Worm (Caenorhabditis elegans) whole organism, L4 larva: ENCODE data around the gene fip-2.

ENCODE experiments used
- F10B5.3 ChIP-seq: sonication (generic microtip); optimal IDR thresholded peaks from 2 replicates; lab custom pipeline; 2016; ENCODE audit warnings: mild to moderate bottlenecking, missing genetic modification characterization, missing compliant biosample characterization
- F26F4.8 ChIP-seq: fragments of 200-800 bp; sonication (Bioruptor generic); conservative IDR thresholded peaks from 2 replicates; pipeline ENCODE4 v1.3.6; 2022; ENCODE audit warnings: missing genetic modification characterization, missing compliant biosample characterization
- F37D6.2 ChIP-seq: sonication (generic microtip); optimal IDR thresholded peaks from 2 replicates; lab custom pipeline; 2016; ENCODE audit warnings: mild to moderate bottlenecking, missing genetic modification characterization, missing compliant biosample characterization
- F49E8.2 ChIP-seq: sonication (generic microtip); optimal IDR thresholded peaks from 2 replicates; lab custom pipeline; 2016; ENCODE audit warnings: missing compliant biosample characterization, mild to moderate bottlenecking, missing genetic modification characterization, borderline replicate concordance
- T20F7.1 ChIP-seq: fragments of 200-800 bp; sonication (Bioruptor generic); optimal IDR thresholded peaks from 2 replicates; lab custom pipeline; 2018; ENCODE audit warnings: mild to moderate bottlenecking, missing genetic modification characterization, missing compliant biosample characterization
- Y105C5A.15 ChIP-seq: fragments of 200-800 bp; sonication (Bioruptor generic); IDR thresholded peaks from 2 replicates; pipeline ENCODE4 v1.3.6; 2022; ENCODE audit warnings: missing genetic modification characterization, missing compliant biosample characterization
- ZK337.2 ChIP-seq: fragments of 200-800 bp; sonication (Bioruptor generic); IDR thresholded peaks from 2 replicates; pipeline ENCODE4 v1.3.6; 2022; ENCODE audit warnings: missing genetic modification reagents, missing genetic modification characterization, missing compliant biosample characterization
- aha-1 ChIP-seq: fragments of 150-350 bp; peaks from one replicate; lab custom pipeline; 2014; ENCODE audit warnings: missing biosample characterization, missing genetic modification characterization
- ama-1 ChIP-seq: fragments of 150-350 bp; optimal IDR thresholded peaks from 2 replicates; lab custom pipeline; 2014; ENCODE audit warnings: inconsistent platforms, mixed read lengths
- arid-1 ChIP-seq: fragments of 200-800 bp; sonication (Bioruptor generic); conservative IDR thresholded peaks from 2 replicates; pipeline ENCODE4 v1.3.6; 2022; ENCODE audit warnings: missing genetic modification reagents, missing genetic modification characterization, missing compliant biosample characterization
- ceh-44 ChIP-seq: fragments of 200-800 bp; sonication (Bioruptor generic); IDR thresholded peaks from 2 replicates; pipeline ENCODE4 v1.3.6; 2022; ENCODE audit warnings: missing genetic modification reagents, missing genetic modification characterization, missing compliant biosample characterization
- ces-1 ChIP-seq: fragments of 150-350 bp; sonication (generic microtip); optimal IDR thresholded peaks from 4 replicates; lab custom pipeline; 2014; ENCODE audit warnings: missing biosample characterization, missing genetic modification reagents, missing genetic modification characterization
- ctbp-1 ChIP-seq: fragments of 200-800 bp; sonication (Bioruptor generic); IDR thresholded peaks from 2 replicates; pipeline ENCODE4 v1.3.6; 2022; ENCODE audit warnings: missing genetic modification reagents, missing genetic modification characterization, missing compliant biosample characterization
- daf-16 ChIP-seq, 3 experiments: sonication (generic microtip); optimal IDR thresholded peaks; 2 replicates each; lab custom pipeline; 2016 to 2017; ENCODE audit warnings: missing genetic modification characterization in 3 of 3, missing genetic modification reagents in 3 of 3, mild to moderate bottlenecking in 2 of 3, missing compliant biosample characterization in 2 of 3, missing biosample characterization in 1 of 3, moderate library complexity in 1 of 3
- daf-8 ChIP-seq: fragments of 200-800 bp; sonication (Bioruptor generic); IDR thresholded peaks from 2 replicates; pipeline ENCODE4 v1.3.6; 2022; ENCODE audit warnings: missing genetic modification characterization, missing compliant biosample characterization
- dmd-6 ChIP-seq: fragments of 200-800 bp; sonication (Bioruptor generic); IDR thresholded peaks from 2 replicates; pipeline ENCODE4 v1.3.6; 2022; ENCODE audit warnings: missing genetic modification reagents, missing genetic modification characterization, missing compliant biosample characterization
- dmd-8 ChIP-seq: fragments of 200-800 bp; sonication (Bioruptor generic); IDR thresholded peaks from 2 replicates; pipeline ENCODE4 v1.3.6; 2022; ENCODE audit warnings: missing genetic modification characterization, missing compliant biosample characterization
- duxl-1 ChIP-seq: sonication (generic microtip); optimal IDR thresholded peaks from 2 replicates; lab custom pipeline; 2016; ENCODE audit warnings: mild to moderate bottlenecking, missing genetic modification characterization, moderate library complexity, missing compliant biosample characterization; ENCODE audit not compliant: poor library complexity
- dve-1 ChIP-seq: sonication (generic microtip); optimal IDR thresholded peaks from 2 replicates; lab custom pipeline; 2017; ENCODE audit warnings: antibody characterized with exemption, mild to moderate bottlenecking, missing genetic modification characterization, missing compliant biosample characterization; ENCODE audit not compliant: insufficient read depth
- egl-27 ChIP-seq: sonication (generic microtip); optimal IDR thresholded peaks from 3 replicates; lab custom pipeline; 2017; ENCODE audit warnings: missing biosample characterization, missing genetic modification reagents, missing genetic modification characterization
- fos-1 ChIP-seq: fragments of 150-350 bp; optimal IDR thresholded peaks from 2 replicates; lab custom pipeline; 2014; ENCODE audit warnings: missing biosample characterization, missing genetic modification characterization
- gei-8 ChIP-seq: fragments of 200-800 bp; sonication (Bioruptor generic); optimal IDR thresholded peaks from 2 replicates; lab custom pipeline; 2018; ENCODE audit warnings: mild to moderate bottlenecking, missing genetic modification characterization, missing compliant biosample characterization
- hif-1 ChIP-seq, 2 experiments: sonication (generic microtip); optimal IDR thresholded peaks; 2 replicates each; lab custom pipeline; 2016 to 2017; ENCODE audit warnings: missing compliant biosample characterization in 2 of 2, missing genetic modification characterization in 2 of 2, missing genetic modification reagents in 2 of 2, missing genotype in 2 of 2, mild to moderate bottlenecking in 1 of 2
- hlh-11 ChIP-seq: fragments of 200-800 bp; sonication (Bioruptor generic); optimal IDR thresholded peaks from 2 replicates; lab custom pipeline; 2018; ENCODE audit warnings: mild to moderate bottlenecking, missing genetic modification characterization, missing compliant biosample characterization
- hlh-30 ChIP-seq: sonication (generic microtip); optimal IDR thresholded peaks from 2 replicates; lab custom pipeline; 2017; ENCODE audit warnings: antibody characterized with exemption, mild to moderate bottlenecking, missing genetic modification characterization, missing compliant biosample characterization; ENCODE audit not compliant: insufficient read depth
- hmg-1.1 ChIP-seq: fragments of 200-800 bp; sonication (Bioruptor generic); IDR thresholded peaks from 2 replicates; pipeline ENCODE4 v1.3.6; 2022; ENCODE audit warnings: missing genetic modification reagents, missing genetic modification characterization, missing compliant biosample characterization
- jun-1 ChIP-seq: fragments of 150-350 bp; optimal IDR thresholded peaks from 2 replicates; lab custom pipeline; 2014; ENCODE audit warnings: missing biosample characterization, missing genetic modification reagents, missing genetic modification characterization
- lin-1 ChIP-seq: fragments of 200-800 bp; sonication (Bioruptor generic); IDR thresholded peaks from 2 replicates; pipeline ENCODE4 v1.3.6; 2022; ENCODE audit warnings: missing genetic modification reagents, missing genetic modification characterization, missing compliant biosample characterization
- lin-15B ChIP-seq: fragments of 150-350 bp; sonication (generic microtip); optimal IDR thresholded peaks from 3 replicates; lab custom pipeline; 2014; ENCODE audit warnings: missing biosample characterization, missing genetic modification characterization
- lin-29 ChIP-seq: fragments of 200-800 bp; sonication (Bioruptor generic); IDR thresholded peaks from 2 replicates; pipeline ENCODE4 v1.3.6; 2022; ENCODE audit warnings: missing genetic modification reagents, missing genetic modification characterization, missing compliant biosample characterization
- lin-39 ChIP-seq: fragments of 150-350 bp; optimal IDR thresholded peaks from 2 replicates; lab custom pipeline; 2014; ENCODE audit warnings: missing biosample characterization, missing genetic modification reagents, missing genetic modification characterization
- mdl-1 ChIP-seq, 2 experiments: fragments of 150-350 bp in 1 of 2; sonication (generic microtip) in 1 of 2; optimal IDR thresholded peaks; 2 replicates each; lab custom pipeline; 2014 to 2017; ENCODE audit warnings: missing biosample characterization in 2 of 2, missing genetic modification characterization in 2 of 2
- mes-2 ChIP-seq: sonication (generic microtip); optimal IDR thresholded peaks from 2 replicates; lab custom pipeline; 2016; ENCODE audit warnings: missing genotype, mild to moderate bottlenecking, missing genetic modification characterization, missing compliant biosample characterization; ENCODE audit not compliant: poor library complexity, severe bottlenecking
- mxl-2 ChIP-seq: fragments of 200-800 bp; sonication (Bioruptor generic); conservative IDR thresholded peaks from 2 replicates; pipeline ENCODE4 v1.3.6; 2022; ENCODE audit warnings: missing genetic modification reagents, missing genetic modification characterization, missing compliant biosample characterization
- mxl-3 ChIP-seq: fragments of 200-800 bp; sonication (Bioruptor generic); optimal IDR thresholded peaks from 2 replicates; lab custom pipeline; 2018; ENCODE audit warnings: mild to moderate bottlenecking, missing genetic modification characterization, missing compliant biosample characterization
- nhr-10 ChIP-seq: fragments of 150-350 bp; optimal IDR thresholded peaks from 2 replicates; lab custom pipeline; 2014; ENCODE audit warnings: missing biosample characterization, missing genetic modification characterization
- nhr-11 ChIP-seq: fragments of 150-350 bp; optimal IDR thresholded peaks from 2 replicates; lab custom pipeline; 2014; ENCODE audit warnings: missing biosample characterization, missing genetic modification characterization
- nhr-237 ChIP-seq: sonication (generic microtip); optimal IDR thresholded peaks from 2 replicates; lab custom pipeline; 2017; ENCODE audit warnings: missing biosample characterization, missing genetic modification characterization
- nhr-28 ChIP-seq: fragments of 150-350 bp; optimal IDR thresholded peaks from 2 replicates; lab custom pipeline; 2014; ENCODE audit warnings: missing biosample characterization, missing genetic modification characterization
- nhr-48 ChIP-seq: sonication (generic microtip); optimal IDR thresholded peaks from 2 replicates; lab custom pipeline; 2016; ENCODE audit warnings: mild to moderate bottlenecking, missing genetic modification characterization, missing compliant biosample characterization
- pqm-1 ChIP-seq: sonication (generic microtip); optimal IDR thresholded peaks from 2 replicates; lab custom pipeline; 2017; ENCODE audit warnings: missing biosample characterization, missing genetic modification characterization
- saeg-2 ChIP-seq: fragments of 200-800 bp; sonication (Bioruptor generic); IDR thresholded peaks from 2 replicates; pipeline ENCODE4 v1.3.6; 2022; ENCODE audit warnings: missing genetic modification reagents, missing genetic modification characterization, missing compliant biosample characterization
- set-16 ChIP-seq: fragments of 200-800 bp; sonication (Bioruptor generic); IDR thresholded peaks from 2 replicates; pipeline ENCODE4 v1.3.6; 2022; ENCODE audit warnings: missing genetic modification reagents, missing genetic modification characterization, missing compliant biosample characterization
- spr-1 ChIP-seq: sonication (generic microtip); optimal IDR thresholded peaks from 2 replicates; lab custom pipeline; 2016; ENCODE audit warnings: mild to moderate bottlenecking, missing genetic modification characterization, missing compliant biosample characterization
- tra-1 ChIP-seq: fragments of 200-800 bp; sonication (Bioruptor generic); IDR thresholded peaks from 2 replicates; pipeline ENCODE4 v1.3.6; 2022; ENCODE audit warnings: missing genetic modification reagents, missing genetic modification characterization, missing compliant biosample characterization
- unc-62 ChIP-seq, 3 experiments: fragments of 150-350 bp in 1 of 3; sonication (generic microtip); optimal IDR thresholded peaks in 2 of 3; peaks in 1 of 3; 1 replicate in 1 of 3; 2 replicates in 2 of 3; lab custom pipeline; 2014 to 2017; ENCODE audit warnings: missing biosample characterization in 3 of 3, missing genetic modification characterization in 3 of 3, missing genetic modification reagents in 3 of 3, missing genotype in 1 of 3

fip-2 gene

DNA sequence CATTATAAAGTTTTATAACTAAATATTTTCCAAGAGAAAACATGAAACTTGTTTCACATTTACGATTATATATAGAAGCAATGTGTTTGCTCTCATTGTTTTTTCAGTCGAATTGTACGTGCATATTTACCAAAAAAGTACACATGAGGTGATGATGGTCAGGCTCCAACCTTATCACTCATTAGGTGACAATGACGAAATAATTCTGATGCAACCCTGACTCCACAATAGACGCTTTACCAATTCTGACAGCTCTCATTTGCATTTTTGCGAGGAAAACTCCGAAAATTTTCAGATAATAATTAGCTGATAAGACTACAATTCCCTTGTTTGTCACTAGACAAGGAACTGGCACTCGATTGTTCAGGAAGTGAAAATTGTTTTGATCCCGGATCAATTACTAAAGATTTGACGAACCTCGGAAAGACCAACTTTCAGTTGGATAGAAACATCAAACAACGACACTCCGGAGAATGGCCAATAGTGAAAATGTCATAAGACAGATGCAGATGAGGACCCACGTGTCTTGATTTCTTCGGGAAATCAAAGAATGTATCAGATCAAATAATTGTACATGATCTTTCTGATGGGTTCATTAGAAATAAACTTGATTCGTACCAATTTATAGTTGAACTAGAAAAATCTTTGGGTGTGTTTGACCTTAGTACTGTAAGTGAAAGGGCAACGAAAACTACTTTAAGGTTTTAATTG, 11.2 kb downstream of the fip-2 start (continued):
- TF ChIP-seq lin-39 (no peak), daf-16 (GFP tag; optimal IDR thresholded peaks at IDR 0.05; lab: Kevin White, UChicago) (peak in 1 of 2 experiments; percentile 60), daf-16 (tag; optimal IDR thresholded peaks at IDR 0.05; lab: Kevin White, UChicago) (peak; percentile 93), dve-1 (peak; percentile 74), hlh-11 (tag; lab: Kevin White, UChicago) (peak; percentile 89), dmd-6 (peak; percentile 91), aha-1 (tag; lab: Kevin White, UChicago) (peak; percentile 89), saeg-2 (0 out of 2 replicates have a peak, but pooled peaks have one; percentile 38), unc-62 (GFP tag; optimal IDR thresholded peaks at IDR 0.05 in 1 of 2; lab: Kevin White, UChicago) (peak in 1 of 2 experiments; percentile 93), unc-62 (tag; optimal IDR thresholded peaks at IDR 0.05; lab: Kevin White, UChicago) (no peak), nhr-48 (tag; lab: Kevin White, UChicago) (peak; percentile 85), jun-1 (tag; lab: Kevin White, UChicago) (no peak), hif-1 (tag; optimal IDR thresholded peaks at IDR 0.05; lab: Kevin White, UChicago) (peak; percentile 2 to 94), nhr-28 (peak; percentile 54), gei-8 (GFP tag; lab: Kevin White, UChicago) (peak; percentile 44), pqm-1 (tag; lab: Kevin White, UChicago) (peak; percentile 42)

DNA sequence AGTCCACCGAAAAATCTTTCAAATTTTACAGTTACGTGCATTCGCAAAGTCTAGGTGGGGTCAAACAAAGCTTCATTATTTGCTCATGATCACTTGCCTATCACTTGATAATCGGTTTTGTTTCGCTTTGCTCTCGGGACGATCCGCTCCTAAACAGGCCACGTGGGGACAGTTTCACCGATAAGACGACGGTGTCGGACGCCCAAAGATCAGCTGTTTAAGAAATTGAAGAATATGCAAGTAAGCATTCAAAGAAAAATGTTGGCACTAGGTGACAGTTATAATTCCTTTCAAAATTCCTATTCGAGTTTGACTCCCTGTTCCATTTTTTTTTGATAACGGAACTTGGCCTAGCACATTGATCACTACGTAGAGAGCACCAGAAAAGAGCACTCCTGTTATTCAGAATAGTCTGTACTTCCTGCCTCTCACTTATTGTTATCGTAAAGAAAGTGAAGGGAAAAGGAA, 12.2 kb downstream of the fip-2 start:
- TF ChIP-seq ZK337.2 (GFP tag; lab: Robert Waterston, UW) = no peak
- TF ChIP-seq fos-1 = no peak
- TF ChIP-seq mes-2 = no peak
- no peak for TF ChIP-seq F37D6.2 (tag; lab: Kevin White, UChicago)
- TF ChIP-seq nhr-10 (tag; lab: Kevin White, UChicago) = peak; percentile 54
- peak; percentile 93 for TF ChIP-seq nhr-48 (tag; lab: Kevin White, UChicago)
- no peak for TF ChIP-seq set-16 (GFP tag; lab: Robert Waterston, UW)
- TF ChIP-seq hmg-1.1 = no peak
- no peak for TF ChIP-seq nhr-11 (tag; lab: Kevin White, UChicago)
- no peak for TF ChIP-seq duxl-1 (tag; lab: Kevin White, UChicago)
- TF ChIP-seq F49E8.2 (tag; lab: Kevin White, UChicago) = no peak
- TF ChIP-seq ceh-44 (GFP tag; lab: Robert Waterston, UW) = no peak
- TF ChIP-seq tra-1 = peak; percentile 88
- TF ChIP-seq F26F4.8 (GFP tag; lab: Robert Waterston, UW) = no peak
- 0 out of 2 replicates have a peak, but pooled peaks have one; percentile 37 for TF ChIP-seq lin-1 (GFP tag; lab: Robert Waterston, UW)
- TF ChIP-seq ces-1 (GFP tag; lab: Kevin White, UChicago) = no peak
- no peak for TF ChIP-seq arid-1
- TF ChIP-seq aha-1 (tag; lab: Kevin White, UChicago) = peak; percentile 89
- TF ChIP-seq F10B5.3 (tag; lab: Kevin White, UChicago) = no peak
- no peak for TF ChIP-seq jun-1 (tag; lab: Kevin White, UChicago)
- TF ChIP-seq daf-16 (GFP tag; optimal IDR thresholded peaks at IDR 0.05; lab: Kevin White, UChicago) = peak in 1 of 2 experiments; percentile 79
- TF ChIP-seq daf-16 (tag; optimal IDR thresholded peaks at IDR 0.05; lab: Kevin White, UChicago) = peak; percentile 78
- TF ChIP-seq ama-1 (lab: Kevin White, UChicago) = no peak
- TF ChIP-seq mxl-3 = peak; percentile 83
- no peak for TF ChIP-seq lin-29 (GFP tag; lab: Robert Waterston, UW)
- peak; percentile 42 for TF ChIP-seq T20F7.1
- no peak for TF ChIP-seq dmd-8
- no peak for TF ChIP-seq egl-27
- peak; percentile 73 for TF ChIP-seq hlh-30 (tag; lab: Kevin White, UChicago)
- no peak for TF ChIP-seq ctbp-1 (GFP tag; lab: Robert Waterston, UW)
- TF ChIP-seq Y105C5A.15 (GFP tag; lab: Robert Waterston, UW) = no peak
- TF ChIP-seq nhr-237 (tag; lab: Kevin White, UChicago) = no peak
- TF ChIP-seq spr-1 (tag; lab: Kevin White, UChicago) = no peak
- TF ChIP-seq daf-8 (GFP tag; lab: Robert Waterston, UW) = no peak
- peak; percentile 74; the same call in 1 of the 2 replicates for TF ChIP-seq saeg-2
- TF ChIP-seq lin-15B (tag; lab: Kevin White, UChicago) = no peak
- peak in 1 of 2 experiments; percentile 51 for TF ChIP-seq mdl-1 (tag; optimal IDR thresholded peaks at IDR 0.05; lab: Kevin White, UChicago)
- 0 out of 2 replicates have a peak, but pooled peaks have one; percentile 7 for TF ChIP-seq mxl-2 (GFP tag; lab: Robert Waterston, UW)
